Worm (Caenorhabditis elegans): Measurements from ENCODE around the gene melo-1.
"Not testable (repeated sequence)": the region's sequence is repeated elsewhere in the genome, so short reads cannot be mapped to it uniquely, and the experiment has no call there.

The melo-1 gene

ce11 chrIV:14774454-14774853, 12.4 kb upstream of the melo-1 start, which contains the start of gene Y57G11C.51:
Gene Y57G11C.51, minus strand, starts transcription at chrIV:14774554.
- not testable (repeated sequence) for TF ChIP-seq nhr-77, ceh-16, dmd-4 (tag; optimal IDR thresholded peaks at IDR 0.05)

DNA sequence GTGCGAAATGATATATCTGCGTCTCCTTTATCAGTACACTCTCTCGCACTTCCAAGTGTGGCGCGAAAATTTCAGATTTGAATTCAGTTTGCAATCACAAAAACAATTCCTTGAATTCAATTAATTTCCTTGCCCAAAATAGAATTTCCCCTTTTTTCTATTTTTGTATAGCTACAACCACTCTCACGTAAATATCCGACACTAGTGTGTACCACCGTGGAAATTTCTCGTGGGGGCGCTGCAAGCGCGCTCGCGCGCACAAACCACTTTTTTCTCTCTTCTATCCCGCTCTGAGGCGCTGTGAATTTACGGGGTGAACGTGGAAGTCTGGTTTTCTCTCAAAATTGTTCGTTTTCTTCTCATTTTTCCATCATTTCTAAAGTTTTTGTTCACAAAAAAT, 5.3 kb upstream of the melo-1 start, which contains the start of gene Y57G11C.8:
TSS of gene Y57G11C.8 (plus strand) at position 301 of the 400 bp plus-strand sequence.
- no peak for TF ChIP-seq unc-39 (tag; optimal IDR thresholded peaks at IDR 0.05)
- TF ChIP-seq elt-1 (tag; optimal IDR thresholded peaks at IDR 0.05): no peak

- no peak for TF ChIP-seq ztf-1 (GFP tag; conservative IDR thresholded peaks at IDR 0.05)
- TF ChIP-seq lsy-2 (tag; optimal IDR thresholded peaks at IDR 0.05): no peak
- no peak for TF ChIP-seq unc-39 (tag; optimal IDR thresholded peaks at IDR 0.05)
- TF ChIP-seq nhr-10 (tag; optimal IDR thresholded peaks at IDR 0.05): no peak
- no peak for TF ChIP-seq aly-2 (tag; optimal IDR thresholded peaks at IDR 0.05)
- no peak for TF ChIP-seq nhr-237 (tag; optimal IDR thresholded peaks at IDR 0.05)
- no peak for TF ChIP-seq nhr-6 (tag; optimal IDR thresholded peaks at IDR 0.05)
- no peak for TF ChIP-seq elt-3 (tag; optimal IDR thresholded peaks at IDR 0.05)
- TF ChIP-seq Y55F3AM.14 (GFP tag; optimal IDR thresholded peaks at IDR 0.05): no peak
- no peak for TF ChIP-seq gmeb-1 (tag; optimal IDR thresholded peaks at IDR 0.05)
- no peak for TF ChIP-seq alr-1 (tag; optimal IDR thresholded peaks at IDR 0.05)
- TF ChIP-seq egl-27 (tag; optimal IDR thresholded peaks at IDR 0.05): no peak
- no peak for TF ChIP-seq ceh-16 (tag; optimal IDR thresholded peaks at IDR 0.05)
- no peak for TF ChIP-seq nhr-12 (tag; optimal IDR thresholded peaks at IDR 0.05)
Measured at ce11 chrIV:14782211-14782610, 4.6 kb upstream of the melo-1 start, which contains the start of gene Y57G11C.1130. Gene Y57G11C.1130, plus strand, starts transcription at chrIV:14782511.

DNA sequence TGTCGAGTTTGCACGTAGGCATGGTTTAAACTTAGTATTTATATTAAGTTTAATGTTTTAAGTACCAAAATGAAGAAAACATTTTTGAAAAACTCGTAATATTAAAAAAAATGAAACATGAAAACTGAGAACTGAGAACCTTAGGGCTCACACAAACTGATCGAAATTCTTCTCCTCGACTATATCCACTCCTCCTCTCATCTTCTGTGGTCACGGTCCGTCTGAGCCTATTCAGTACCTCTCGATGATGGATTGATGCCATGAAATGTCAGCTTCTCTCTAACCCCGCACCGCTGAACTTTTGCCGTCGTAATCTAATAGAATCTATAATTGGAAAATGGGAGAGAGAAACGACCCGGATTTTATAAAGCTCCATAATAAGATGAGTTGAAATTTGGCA, 2.4 kb upstream of the melo-1 start, which contains the start of gene nlp-56:
TSS of gene nlp-56 (minus strand) at position 257 of the 400 bp plus-strand sequence.
- TF ChIP-seq ZK546.5 (tag; optimal IDR thresholded peaks at IDR 0.05) (no peak), nhr-6 (tag; optimal IDR thresholded peaks at IDR 0.05) (no peak), skn-1 (tag; optimal IDR thresholded peaks at IDR 0.05) (no peak), lin-13 (GFP tag; optimal IDR thresholded peaks at IDR 0.05) (no peak)

ce11 chrIV:14790579-14790978, 3.7 kb downstream of the melo-1 start:
- no peak for TF ChIP-seq lin-13 (GFP tag; optimal IDR thresholded peaks at IDR 0.05)
- no peak for TF ChIP-seq unc-55 (GFP tag; optimal IDR thresholded peaks at IDR 0.05)
- no peak for TF ChIP-seq unc-39 (tag; optimal IDR thresholded peaks at IDR 0.05)
- peak; percentile 18 for TF ChIP-seq ama-1 (optimal IDR thresholded peaks at IDR 0.05)
- TF ChIP-seq ZK546.5 (tag; optimal IDR thresholded peaks at IDR 0.05): no peak
- TF ChIP-seq lsy-2 (tag; optimal IDR thresholded peaks at IDR 0.05): peak in 1 of 2 experiments; percentile 13

ce11 chrIV:14792602-14793232, 5.9 kb downstream of the melo-1 start, which contains the start of gene gdi-1:
Gene gdi-1, minus strand, starts transcription at chrIV:14792887.
- TF ChIP-seq mdl-1 (tag; optimal IDR thresholded peaks at IDR 0.05) (no peak), lsy-2 (tag; optimal IDR thresholded peaks at IDR 0.05) (peak in 1 of 2 experiments; percentile 33), ama-1 (optimal IDR thresholded peaks at IDR 0.05) (peak; percentile 45)

DNA sequence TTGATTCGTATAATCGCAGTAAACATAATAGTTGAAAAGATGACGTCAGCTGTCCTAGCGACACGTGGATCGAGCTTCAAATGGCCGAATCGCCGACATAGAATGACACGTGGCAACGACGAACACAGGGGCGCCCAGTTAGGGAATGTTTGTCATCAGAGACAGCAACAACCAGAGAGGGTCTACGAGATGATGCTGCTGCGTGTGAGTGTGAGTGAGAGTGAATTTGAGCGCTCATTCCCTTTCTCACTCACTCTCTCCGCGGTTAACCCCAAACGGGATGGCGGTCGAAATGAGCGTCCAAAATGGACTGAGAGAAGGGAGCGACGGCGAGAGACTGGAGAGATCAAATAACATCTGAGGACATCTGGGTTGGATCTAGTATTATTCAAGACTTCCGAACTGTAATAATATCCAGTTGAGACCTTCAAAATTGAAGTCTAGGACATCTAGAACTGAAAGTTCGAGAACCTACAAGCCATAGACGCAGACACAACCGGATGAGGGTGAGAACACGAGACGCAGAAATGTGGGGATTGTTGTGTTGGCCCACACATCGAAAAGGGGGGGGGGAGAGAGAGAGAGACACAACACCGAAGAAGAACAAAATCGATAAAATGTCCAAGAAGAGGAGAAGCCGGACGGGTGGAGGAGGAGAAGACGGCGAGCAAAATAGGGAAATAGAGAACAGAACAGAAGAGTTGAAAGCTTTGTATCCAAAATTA, 7.2 kb downstream of the melo-1 start:
- TF ChIP-seq alr-1 (tag; optimal IDR thresholded peaks at IDR 0.05): no peak
- TF ChIP-seq unc-39 (tag; optimal IDR thresholded peaks at IDR 0.05): no peak
- no peak for TF ChIP-seq Y55F3AM.14 (GFP tag; optimal IDR thresholded peaks at IDR 0.05)
- peak; percentile 54 for TF ChIP-seq ceh-16 (tag; optimal IDR thresholded peaks at IDR 0.05)
- peak; percentile 97 for TF ChIP-seq crh-2 (tag; optimal IDR thresholded peaks at IDR 0.05)
- peak; percentile 96 for TF ChIP-seq blmp-1 (tag; optimal IDR thresholded peaks at IDR 0.05; ENCODE audit: insufficient read depth)
- TF ChIP-seq dmd-4 (tag; optimal IDR thresholded peaks at IDR 0.05): no peak
- TF ChIP-seq peb-1 (tag; optimal IDR thresholded peaks at IDR 0.05): no peak
- no peak for TF ChIP-seq lin-11 (tag; optimal IDR thresholded peaks at IDR 0.05)
- TF ChIP-seq gmeb-1 (tag; optimal IDR thresholded peaks at IDR 0.05): no peak
- TF ChIP-seq mab-5 (tag; optimal IDR thresholded peaks at IDR 0.05): no peak
- TF ChIP-seq nhr-12 (tag; optimal IDR thresholded peaks at IDR 0.05): no peak
- TF ChIP-seq C34F6.9 (tag; optimal IDR thresholded peaks at IDR 0.05): peak; percentile 71
- no peak for TF ChIP-seq R02D3.7 (tag; optimal IDR thresholded peaks at IDR 0.05)
- no peak for TF ChIP-seq ceh-82 (tag; optimal IDR thresholded peaks at IDR 0.05)
- no peak for TF ChIP-seq nhr-11 (tag; optimal IDR thresholded peaks at IDR 0.05)
- TF ChIP-seq nhr-10 (tag; optimal IDR thresholded peaks at IDR 0.05): no peak
- peak; percentile 71 for TF ChIP-seq lin-13 (GFP tag; optimal IDR thresholded peaks at IDR 0.05)
- TF ChIP-seq skn-1 (tag; optimal IDR thresholded peaks at IDR 0.05): no peak
- TF ChIP-seq lsy-2 (tag; optimal IDR thresholded peaks at IDR 0.05): peak; percentile 4 to 47
- TF ChIP-seq aly-2 (tag; optimal IDR thresholded peaks at IDR 0.05): no peak
- TF ChIP-seq nhr-129 (tag; optimal IDR thresholded peaks at IDR 0.05): peak; percentile 89
- TF ChIP-seq snpc-4 (tag; optimal IDR thresholded peaks at IDR 0.05): peak; percentile 53
- TF ChIP-seq ztf-11 (tag; optimal IDR thresholded peaks at IDR 0.05): no peak
- peak; percentile 50 for TF ChIP-seq fos-1 (tag; optimal IDR thresholded peaks at IDR 0.05)
- no peak for TF ChIP-seq zag-1 (tag; optimal IDR thresholded peaks at IDR 0.05)

Data from whole organism, L2 larva.